Worm (Caenorhabditis elegans) whole organism, young adult: Measurements from ENCODE around the gene Y57A10A.8.
"Not testable (repeated sequence)": the region's sequence is repeated elsewhere in the genome, so short reads cannot be mapped to it uniquely, and the experiment has no call there.

Experiments used
- ama-1 ChIP-seq, 3 experiments: fragments of 150-350 bp in 1 of 3; sonication (generic microtip) in 2 of 3; optimal IDR thresholded peaks; 2 replicates each; lab custom pipeline; 2014 to 2018; ENCODE audit warnings: missing biosample characterization in 2 of 3, missing genetic modification characterization in 2 of 3, missing genetic modification reagents in 2 of 3
- let-526 ChIP-seq: fragments of 200-800 bp; sonication (Bioruptor generic); IDR thresholded peaks from 2 replicates; pipeline ENCODE4 v1.3.6; 2022; ENCODE audit warnings: missing genetic modification reagents, missing genetic modification characterization, missing compliant biosample characterization

- TF ChIP-seq let-526 (GFP tag; lab: Robert Waterston, UW); ama-1 (optimal IDR thresholded peaks at IDR 0.05; lab: Kevin White, UChicago); ama-1 (GFP tag; optimal IDR thresholded peaks at IDR 0.05; lab: Kevin White, UChicago): not testable (repeated sequence)
Measured at ce11 chrII:12122694-12123093, 41.9 kb upstream of the Y57A10A.8 start.
